Fruit fly (Drosophila melanogaster) whole organism, embryonic: ENCODE data around the gene CG7916.

Experiments used
- CG10274 ChIP-seq: fragments of 200-800 bp; sonication (Bioruptor generic); optimal IDR thresholded peaks from 3 replicates; lab custom pipeline; 2017; ENCODE audit warnings: missing biosample characterization, mild to moderate bottlenecking, missing genetic modification characterization
- CG10565 ChIP-seq: fragments of 200-800 bp; sonication (Bioruptor generic); optimal IDR thresholded peaks from 3 replicates; lab custom pipeline; 2016; ENCODE audit warnings: missing biosample characterization, mild to moderate bottlenecking, missing genetic modification characterization
- CG1233 ChIP-seq: fragments of 200-800 bp; sonication (Bioruptor generic); optimal IDR thresholded peaks from 4 replicates; lab custom pipeline; 2018; ENCODE audit warnings: missing biosample characterization, mild to moderate bottlenecking, missing genetic modification characterization
- CG13123 ChIP-seq: fragments of 200-800 bp; sonication (Bioruptor generic); optimal IDR thresholded peaks from 2 replicates; lab custom pipeline; 2016; ENCODE audit warnings: missing biosample characterization, missing genetic modification characterization
- CG13287 ChIP-seq: fragments of 200-800 bp; sonication (Bioruptor generic); IDR thresholded peaks from 2 replicates; pipeline ENCODE4 v1.3.6; 2022; ENCODE audit warnings: missing biosample characterization, missing genetic modification characterization; ENCODE audit not compliant: partially characterized antibody
- CG14014 ChIP-seq: fragments of 200-800 bp; sonication (Bioruptor generic); IDR thresholded peaks from 2 replicates; pipeline ENCODE4 v1.3.6; 2022; ENCODE audit warnings: missing biosample characterization, missing genetic modification characterization
- CG1529 ChIP-seq: fragments of 200-800 bp; sonication (Bioruptor generic); optimal IDR thresholded peaks from 3 replicates; lab custom pipeline; 2018; ENCODE audit warnings: missing biosample characterization, missing genetic modification characterization
- CG17361 ChIP-seq: fragments of 200-800 bp; sonication (Bioruptor generic); IDR thresholded peaks from 3 replicates; pipeline ENCODE4 v1.3.6; 2022; ENCODE audit warnings: missing biosample characterization, missing genetic modification characterization
- CG18599 ChIP-seq: fragments of 200-800 bp; sonication (Bioruptor generic); optimal IDR thresholded peaks from 3 replicates; lab custom pipeline; 2017; ENCODE audit warnings: missing biosample characterization, missing genetic modification characterization, mild to moderate bottlenecking, moderate library complexity, missing genetic modification reagents
- CG18619 ChIP-seq: fragments of 200-800 bp; sonication (Bioruptor generic); optimal IDR thresholded peaks from 3 replicates; lab custom pipeline; 2017; ENCODE audit warnings: missing biosample characterization, mild to moderate bottlenecking, missing genetic modification characterization
- CG2202 ChIP-seq: fragments of 200-800 bp; sonication (Bioruptor generic); optimal IDR thresholded peaks from 2 replicates; lab custom pipeline; 2018; ENCODE audit warnings: missing biosample characterization, mild to moderate bottlenecking, missing genetic modification characterization
- CG2678 ChIP-seq: fragments of 200-800 bp; sonication (Bioruptor generic); optimal IDR thresholded peaks from 3 replicates; lab custom pipeline; 2019; ENCODE audit warnings: missing biosample characterization, mild to moderate bottlenecking, missing genetic modification characterization, moderate library complexity
- CG4424 ChIP-seq: fragments of 200-800 bp; sonication (Bioruptor generic); optimal IDR thresholded peaks from 3 replicates; lab custom pipeline; 2016; ENCODE audit warnings: missing biosample characterization, missing genetic modification characterization
- CG5245 ChIP-seq: fragments of 200-800 bp; sonication (Bioruptor generic); optimal IDR thresholded peaks from 3 replicates; lab custom pipeline; 2016; ENCODE audit warnings: missing biosample characterization, missing genetic modification characterization
- CG7987 ChIP-seq: fragments of 200-800 bp; sonication (Bioruptor generic); optimal IDR thresholded peaks from 2 replicates; lab custom pipeline; 2018; ENCODE audit warnings: missing biosample characterization, mild to moderate bottlenecking, missing genetic modification characterization, moderate library complexity
- CG8089 ChIP-seq: fragments of 200-800 bp; sonication (Bioruptor generic); optimal IDR thresholded peaks from 3 replicates; lab custom pipeline; 2016; ENCODE audit warnings: missing biosample characterization, missing genetic modification characterization
- CG8388 ChIP-seq: fragments of 200-800 bp; sonication (Bioruptor generic); optimal IDR thresholded peaks from 2 replicates; lab custom pipeline; 2019; ENCODE audit warnings: missing biosample characterization, mild to moderate bottlenecking, missing genetic modification characterization, moderate library complexity
- CTCF ChIP-seq: fragments of 200-800 bp; sonication (Bioruptor generic); optimal IDR thresholded peaks from 2 replicates; lab custom pipeline; 2017; ENCODE audit warnings: missing biosample characterization, mild to moderate bottlenecking, missing genetic modification characterization, moderate library complexity
- Camta ChIP-seq: fragments of 200-800 bp; sonication (Bioruptor generic); optimal IDR thresholded peaks from 2 replicates; lab custom pipeline; 2016; ENCODE audit warnings: missing biosample characterization, missing genetic modification characterization
- Chrac-16 ChIP-seq: fragments of 200-800 bp; sonication (Bioruptor generic); optimal IDR thresholded peaks from 3 replicates; lab custom pipeline; 2016; ENCODE audit warnings: missing biosample characterization, missing genetic modification characterization
- D ChIP-seq, 2 experiments: fragments of 200-800 bp in 1 of 2; fragments of >200 bp in 1 of 2; sonication (Bioruptor generic) in 1 of 2; optimal IDR thresholded peaks; 2 replicates in 1 of 2; 3 replicates in 1 of 2; lab custom pipeline; 2017; ENCODE audit warnings: mild to moderate bottlenecking in 1 of 2, missing biosample characterization in 1 of 2, missing genetic modification characterization in 1 of 2, missing genetic modification reagents in 1 of 2
- D19A ChIP-seq: fragments of 200-800 bp; optimal IDR thresholded peaks from 3 replicates; lab custom pipeline; 2019; ENCODE audit warnings: missing biosample characterization, mild to moderate bottlenecking, missing genetic modification characterization, moderate library complexity
- HmgD ChIP-seq: fragments of 200-800 bp; sonication (Bioruptor generic); optimal IDR thresholded peaks from 3 replicates; lab custom pipeline; 2016; ENCODE audit warnings: missing biosample characterization, missing genetic modification characterization
- Jarid2 ChIP-seq: fragments of 200-800 bp; sonication (Bioruptor generic); optimal IDR thresholded peaks from 3 replicates; lab custom pipeline; 2017; ENCODE audit warnings: mild to moderate bottlenecking, missing biosample characterization, missing genetic modification reagents, missing genetic modification characterization
- Med ChIP-seq: fragments of 200-800 bp; sonication (Bioruptor generic); peaks from one replicate; lab custom pipeline; 2016; ENCODE audit warnings: missing biosample characterization, missing genetic modification characterization, mild to moderate bottlenecking, inconsistent platforms, moderate library complexity
- Neu2 ChIP-seq: fragments of 200-800 bp; sonication (Bioruptor generic); optimal IDR thresholded peaks from 3 replicates; lab custom pipeline; 2016; ENCODE audit warnings: missing biosample characterization, missing genetic modification characterization, borderline replicate concordance
- Sox102F ChIP-seq: fragments of 200-800 bp; sonication (Bioruptor generic); optimal IDR thresholded peaks from 2 replicates; lab custom pipeline; 2018; ENCODE audit warnings: missing biosample characterization, mild to moderate bottlenecking, missing genetic modification characterization, moderate library complexity
- Stat92E ChIP-seq, 3 experiments: fragments of >200 bp in 2 of 3; fragments of 200-800 bp in 1 of 3; sonication (Bioruptor generic) in 1 of 3; optimal IDR thresholded peaks; 2 replicates each; lab custom pipeline; 2017 to 2019; ENCODE audit warnings: missing biosample characterization in 3 of 3, missing genetic modification characterization in 3 of 3, mild to moderate bottlenecking in 1 of 3, moderate library complexity in 1 of 3
- Vsx1 ChIP-seq: fragments of 200-800 bp; sonication (Bioruptor generic); optimal IDR thresholded peaks from 2 replicates; lab custom pipeline; 2017; ENCODE audit warnings: missing biosample characterization, mild to moderate bottlenecking, missing genetic modification characterization, missing genetic modification reagents
- az2 ChIP-seq: fragments of 200-800 bp; sonication (Bioruptor generic); optimal IDR thresholded peaks from 3 replicates; lab custom pipeline; 2016; ENCODE audit warnings: missing biosample characterization, missing genetic modification characterization
- bsh ChIP-seq, 2 experiments: fragments of 200-800 bp; sonication (Bioruptor generic); optimal IDR thresholded peaks; 2 replicates each; lab custom pipeline; 2017 to 2018; ENCODE audit warnings: mild to moderate bottlenecking in 2 of 2, missing biosample characterization in 2 of 2, missing genetic modification characterization in 2 of 2, moderate library complexity in 1 of 2
- dmrt11E ChIP-seq: fragments of 200-800 bp; sonication (Bioruptor generic); optimal IDR thresholded peaks from 3 replicates; lab custom pipeline; 2018; ENCODE audit warnings: missing biosample characterization, mild to moderate bottlenecking, missing genetic modification characterization, moderate library complexity
- gt ChIP-seq: fragments of 200-800 bp; sonication (Bioruptor generic); IDR thresholded peaks from 2 replicates; pipeline ENCODE4 v1.3.6; 2022; ENCODE audit warnings: missing biosample characterization, missing genetic modification characterization
- lmd ChIP-seq: fragments of 200-800 bp; sonication (Bioruptor generic); IDR thresholded peaks from 2 replicates; pipeline ENCODE4 v1.3.6; 2022; ENCODE audit warnings: missing biosample characterization, missing genetic modification characterization
- pb ChIP-seq: fragments of 200-800 bp; sonication (Bioruptor generic); optimal IDR thresholded peaks from 3 replicates; lab custom pipeline; 2016; ENCODE audit warnings: missing biosample characterization, missing genetic modification characterization
- row ChIP-seq: fragments of 200-800 bp; sonication (Bioruptor generic); IDR thresholded peaks from 3 replicates; pipeline ENCODE4 v1.3.6; 2022; ENCODE audit warnings: missing biosample characterization, missing genetic modification characterization
- slou ChIP-seq: fragments of 200-800 bp; sonication (Bioruptor generic); optimal IDR thresholded peaks from 3 replicates; lab custom pipeline; 2016; ENCODE audit warnings: missing biosample characterization, missing genetic modification characterization
- sqz ChIP-seq: fragments of 200-800 bp; sonication (Bioruptor generic); optimal IDR thresholded peaks from 3 replicates; lab custom pipeline; 2018; ENCODE audit warnings: missing biosample characterization, mild to moderate bottlenecking, missing genetic modification characterization
- sr ChIP-seq: fragments of 200-800 bp; sonication (Bioruptor generic); IDR thresholded peaks from 3 replicates; pipeline ENCODE4 v1.3.6; 2022; ENCODE audit warnings: missing biosample characterization, missing genetic modification characterization
- tap ChIP-seq: fragments of 200-800 bp; optimal IDR thresholded peaks from 3 replicates; lab custom pipeline; 2019; ENCODE audit warnings: missing biosample characterization, mild to moderate bottlenecking, missing genetic modification characterization, moderate library complexity
- twi ChIP-seq: fragments of 200-800 bp; optimal IDR thresholded peaks from 2 replicates; lab custom pipeline; 2019; ENCODE audit warnings: missing biosample characterization, mild to moderate bottlenecking, missing genetic modification characterization, moderate library complexity
- tx ChIP-seq: fragments of 200-800 bp; sonication (Bioruptor generic); optimal IDR thresholded peaks from 2 replicates; lab custom pipeline; 2016; ENCODE audit warnings: missing biosample characterization, missing genetic modification characterization
- zf30C ChIP-seq: fragments of 200-800 bp; sonication (Bioruptor generic); optimal IDR thresholded peaks from 3 replicates; lab custom pipeline; 2018; ENCODE audit warnings: missing biosample characterization, mild to moderate bottlenecking, missing genetic modification characterization
- zfh2 ChIP-seq: fragments of 200-800 bp; sonication (Bioruptor generic); optimal IDR thresholded peaks from 2 replicates; lab custom pipeline; 2016; ENCODE audit warnings: missing biosample characterization, missing genetic modification characterization

CG7916 gene

dm6 chr2L:13876698-13877097, 30.1 kb downstream of the CG7916 start (continued):
- TF ChIP-seq CG1233 (GFP tag; lab: Kevin White, UChicago) (no peak), CG4424 (GFP tag; lab: Kevin White, UChicago) (peak; percentile 33), dmrt11E (peak; percentile 64), CG10565 (GFP tag; lab: Kevin White, UChicago) (no peak), Sox102F (GFP tag; lab: Kevin White, UChicago) (peak; percentile 41), CTCF (GFP tag; lab: Kevin White, UChicago) (no peak), Neu2 (no peak), CG2202 (no peak), Chrac-16 (GFP tag; lab: Kevin White, UChicago) (peak; percentile 8), sr (GFP tag; lab: Robert Waterston, UW) (no peak), az2 (GFP tag; lab: Kevin White, UChicago) (peak; percentile 48), CG18619 (GFP tag; lab: Kevin White, UChicago) (peak; percentile 20), zf30C (GFP tag; lab: Kevin White, UChicago) (peak; percentile 39), CG18599 (peak; percentile 4), Camta (GFP tag; lab: Kevin White, UChicago) (no peak), row (GFP tag; lab: Robert Waterston, UW) (peak; percentile 40; the same call in 2 of the 3 replicates), CG10274 (GFP tag; lab: Kevin White, UChicago) (no peak), CG14014 (no peak), D (optimal IDR thresholded peaks at IDR 0.05; lab: Kevin White, UChicago) (no peak), D (GFP tag; optimal IDR thresholded peaks at IDR 0.05; lab: Kevin White, UChicago) (no peak), bsh (GFP tag; optimal IDR thresholded peaks at IDR 0.05; lab: Kevin White, UChicago) (peak in 1 of 2 experiments; percentile 66), zfh2 (GFP tag; lab: Kevin White, UChicago) (no peak), CG8089 (GFP tag; lab: Kevin White, UChicago) (no peak), twi (tag; lab: Kevin White, UChicago) (peak; percentile 18), CG13287 (no peak), CG8388 (GFP tag; lab: Kevin White, UChicago) (peak; percentile 42), CG13123 (GFP tag; lab: Kevin White, UChicago) (no peak), D19A (peak; percentile 18), tap (tag; lab: Kevin White, UChicago) (no peak), HmgD (GFP tag; lab: Kevin White, UChicago) (no peak), CG1529 (GFP tag; lab: Kevin White, UChicago) (peak; percentile 17), CG17361 (GFP tag; lab: Robert Waterston, UW) (peak; percentile 76), Med (peak; percentile 51), Jarid2 (GFP tag; lab: Kevin White, UChicago) (no peak), pb (GFP tag; lab: Kevin White, UChicago) (no peak), sqz (peak; percentile 27), CG7987 (GFP tag; lab: Kevin White, UChicago) (no peak), tx (GFP tag; lab: Kevin White, UChicago) (no peak), CG5245 (GFP tag; lab: Kevin White, UChicago) (peak; percentile 35), lmd (GFP tag; lab: Robert Waterston, UW) (peak; percentile 22; the same call in 1 of the 2 replicates), Stat92E (GFP tag; optimal IDR thresholded peaks at IDR 0.05; lab: Kevin White, UChicago) (no peak), Vsx1 (GFP tag; lab: Kevin White, UChicago) (no peak), CG2678 (tag; lab: Kevin White, UChicago) (peak; percentile 56), gt (no peak), slou (GFP tag; lab: Kevin White, UChicago) (peak; percentile 14)
